Worm (Caenorhabditis elegans): ENCODE measurements around the gene F23A7.3.

DNA sequence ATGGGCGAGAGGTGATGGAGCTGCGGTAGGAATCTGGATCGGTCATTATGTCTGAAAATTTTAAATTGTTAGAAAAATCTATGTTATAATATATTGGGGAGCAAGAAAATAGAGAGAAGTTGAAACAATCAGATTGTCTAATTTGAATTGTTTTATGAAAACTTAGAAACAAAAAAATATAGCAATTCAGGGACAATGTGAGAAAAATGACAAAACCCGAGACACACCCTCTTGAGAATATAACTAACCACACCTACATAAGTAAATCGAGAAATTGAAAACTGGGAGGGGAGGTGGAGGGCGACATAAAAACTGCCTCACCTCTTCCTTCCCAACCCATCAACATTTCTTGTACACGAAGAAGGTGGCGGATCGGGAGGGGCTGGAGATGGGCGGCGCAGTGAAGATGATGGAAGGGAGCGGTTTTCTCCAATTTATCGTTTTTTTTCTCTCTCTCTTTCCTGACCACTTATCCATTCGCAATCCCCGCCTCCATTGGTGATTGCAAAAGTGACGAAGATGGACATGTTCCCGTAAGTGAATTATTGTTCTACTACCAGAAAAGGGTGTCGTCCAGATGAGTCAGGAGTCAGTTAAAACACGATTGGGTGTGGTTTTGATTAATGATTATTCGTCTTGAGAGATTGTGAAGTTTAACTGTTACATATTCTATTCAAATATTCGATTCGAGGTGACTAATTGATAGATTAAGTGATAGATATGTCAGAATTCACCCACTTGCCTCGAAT is 46.0 kb downstream of the F23A7.3 start, which contains the start of gene mua-6:
- TF ChIP-seq pha-4 (tag; optimal IDR thresholded peaks at IDR 0.05) (no peak), hmg-1.2 (GFP tag; IDR thresholded peaks at IDR 0.05) (no peak)
